Worm (Caenorhabditis elegans) whole organism, young adult: ENCODE measurements around the gene F58A6.2.
"Not testable (repeated sequence)": the region's sequence is repeated elsewhere in the genome, so short reads cannot be mapped to it uniquely, and the experiment has no call there.

Source experiments
- B0035.1 ChIP-seq: sonication (generic microtip); optimal IDR thresholded peaks from 2 replicates; lab custom pipeline; 2016; ENCODE audit warnings: missing genetic modification characterization, mild to moderate bottlenecking, missing compliant biosample characterization, missing genotype, missing genetic modification reagents
- B0261.1 ChIP-seq: sonication (generic microtip); optimal IDR thresholded peaks from 2 replicates; lab custom pipeline; 2016; ENCODE audit warnings: mild to moderate bottlenecking, missing genetic modification characterization, moderate library complexity, missing compliant biosample characterization
- F22D6.2 ChIP-seq: sonication (generic microtip); optimal IDR thresholded peaks from 2 replicates; lab custom pipeline; 2016; ENCODE audit warnings: mild to moderate bottlenecking, missing genetic modification characterization, missing compliant biosample characterization
- F39B2.1 ChIP-seq: fragments of 200-800 bp; sonication (Bioruptor generic); IDR thresholded peaks from 2 replicates; pipeline ENCODE4 v1.3.6; 2022; ENCODE audit warnings: missing genetic modification reagents, missing genetic modification characterization, missing compliant biosample characterization
- F49E8.2 ChIP-seq: sonication (generic microtip); optimal IDR thresholded peaks from 3 replicates; lab custom pipeline; 2017; ENCODE audit warnings: missing genetic modification characterization, mild to moderate bottlenecking, missing compliant biosample characterization, antibody characterized with exemption, moderate library complexity; ENCODE audit not compliant: insufficient read depth
- F52B5.7 ChIP-seq: sonication (generic microtip); optimal IDR thresholded peaks from 2 replicates; lab custom pipeline; 2016; ENCODE audit warnings: mild to moderate bottlenecking, missing genetic modification characterization, missing compliant biosample characterization
- K11D2.4 ChIP-seq: fragments of 200-800 bp; sonication (Bioruptor generic); IDR thresholded peaks from 2 replicates; pipeline ENCODE4 v1.3.6; 2022; ENCODE audit warnings: missing genetic modification reagents, missing genetic modification characterization, missing compliant biosample characterization
- T26A5.8 ChIP-seq: sonication (generic microtip); optimal IDR thresholded peaks from 2 replicates; lab custom pipeline; 2016; ENCODE audit warnings: missing genetic modification characterization, missing compliant biosample characterization
- Y79H2A.3 ChIP-seq: fragments of 200-800 bp; sonication (Bioruptor generic); conservative IDR thresholded peaks from 2 replicates; pipeline ENCODE4 v1.3.6; 2022; ENCODE audit warnings: missing genetic modification reagents, missing genetic modification characterization, missing compliant biosample characterization
- ZK185.1 ChIP-seq: sonication (generic microtip); optimal IDR thresholded peaks from 2 replicates; lab custom pipeline; 2016; ENCODE audit warnings: mild to moderate bottlenecking, missing genetic modification characterization, missing compliant biosample characterization; ENCODE audit not compliant: poor library complexity, severe bottlenecking
- ama-1 ChIP-seq, 3 experiments: fragments of 150-350 bp in 1 of 3; sonication (generic microtip) in 2 of 3; optimal IDR thresholded peaks; 2 replicates each; lab custom pipeline; 2014 to 2018; ENCODE audit warnings: missing biosample characterization in 2 of 3, missing genetic modification characterization in 2 of 3, missing genetic modification reagents in 2 of 3
- aptf-2 ChIP-seq: fragments of 200-800 bp; sonication (Bioruptor generic); conservative IDR thresholded peaks from 2 replicates; pipeline ENCODE4 v1.3.6; 2022; ENCODE audit warnings: missing genetic modification reagents, missing genetic modification characterization, missing compliant biosample characterization
- atf-7 ChIP-seq: sonication (generic microtip); optimal IDR thresholded peaks from 2 replicates; lab custom pipeline; 2017; ENCODE audit warnings: mild to moderate bottlenecking, missing genetic modification characterization, missing compliant biosample characterization
- attf-6 ChIP-seq: fragments of 200-800 bp; sonication (Bioruptor generic); IDR thresholded peaks from 2 replicates; pipeline ENCODE4 v1.3.6; 2022; ENCODE audit warnings: missing genetic modification reagents, missing genetic modification characterization, missing compliant biosample characterization
- ccch-3 ChIP-seq: fragments of 200-800 bp; sonication (Bioruptor generic); optimal IDR thresholded peaks from 2 replicates; lab custom pipeline; 2018; ENCODE audit warnings: mild to moderate bottlenecking, missing genetic modification characterization, missing compliant biosample characterization
- ceh-58 ChIP-seq: fragments of 200-800 bp; sonication (Bioruptor generic); IDR thresholded peaks from 2 replicates; pipeline ENCODE4 v1.3.6; 2022; ENCODE audit warnings: missing genetic modification characterization, missing compliant biosample characterization
- ceh-79 ChIP-seq: sonication (generic microtip); optimal IDR thresholded peaks from 2 replicates; lab custom pipeline; 2017; ENCODE audit warnings: mild to moderate bottlenecking, missing genetic modification characterization, missing compliant biosample characterization
- die-1 ChIP-seq: sonication (generic microtip); optimal IDR thresholded peaks from 2 replicates; lab custom pipeline; 2016; ENCODE audit warnings: missing genotype, mild to moderate bottlenecking, missing genetic modification characterization, missing compliant biosample characterization
- dpff-1 ChIP-seq: sonication (generic microtip); optimal IDR thresholded peaks from 2 replicates; lab custom pipeline; 2017; ENCODE audit warnings: mild to moderate bottlenecking, missing genetic modification characterization, missing compliant biosample characterization
- hlh-26 ChIP-seq: fragments of 200-800 bp; sonication (Bioruptor generic); conservative IDR thresholded peaks from 2 replicates; pipeline ENCODE4 v1.3.6; 2022; ENCODE audit warnings: missing genetic modification reagents, missing genetic modification characterization, missing compliant biosample characterization
- hmg-1.2 ChIP-seq: fragments of 200-800 bp; sonication (Bioruptor generic); IDR thresholded peaks from 2 replicates; pipeline ENCODE4 v1.3.6; 2022; ENCODE audit warnings: missing genetic modification reagents, missing genetic modification characterization, missing compliant biosample characterization
- hrde-1 ChIP-seq: sonication (generic microtip); optimal IDR thresholded peaks from 2 replicates; lab custom pipeline; 2016; ENCODE audit warnings: missing genetic modification characterization, mild to moderate bottlenecking, missing compliant biosample characterization, moderate library complexity, missing genotype, missing genetic modification reagents, borderline replicate concordance
- lin-35 ChIP-seq, 3 experiments: fragments of 150-350 bp in 2 of 3; sonication (generic microtip) in 1 of 3; optimal IDR thresholded peaks; 2 replicates each; lab custom pipeline; 2014 to 2018; ENCODE audit warnings: missing biosample characterization in 3 of 3, missing genetic modification characterization in 3 of 3, missing genetic modification reagents in 3 of 3
- lin-40 ChIP-seq: sonication (generic microtip); optimal IDR thresholded peaks from 2 replicates; lab custom pipeline; 2016; ENCODE audit warnings: missing genetic modification characterization, mild to moderate bottlenecking, missing compliant biosample characterization, missing genotype, missing genetic modification reagents
- lir-1 ChIP-seq: fragments of 200-800 bp; sonication (Bioruptor generic); conservative IDR thresholded peaks from 2 replicates; pipeline ENCODE4 v1.3.6; 2022; ENCODE audit warnings: missing genetic modification reagents, missing genetic modification characterization, missing compliant biosample characterization
- madf-8 ChIP-seq: fragments of 200-800 bp; sonication (Bioruptor generic); conservative IDR thresholded peaks from 2 replicates; pipeline ENCODE4 v1.3.6; 2022; ENCODE audit warnings: missing genetic modification reagents, missing genetic modification characterization, missing compliant biosample characterization
- mxl-1 ChIP-seq: sonication (generic microtip); optimal IDR thresholded peaks from 2 replicates; lab custom pipeline; 2016; ENCODE audit warnings: missing genetic modification characterization, missing compliant biosample characterization
- nhr-179 ChIP-seq: sonication (generic microtip); optimal IDR thresholded peaks from 2 replicates; lab custom pipeline; 2016; ENCODE audit warnings: mild to moderate bottlenecking, missing genetic modification characterization, missing compliant biosample characterization
- nhr-90 ChIP-seq: sonication (generic microtip); optimal IDR thresholded peaks from 2 replicates; lab custom pipeline; 2016; ENCODE audit warnings: missing genotype, mild to moderate bottlenecking, missing genetic modification characterization, missing compliant biosample characterization
- repo-1 ChIP-seq: sonication (generic microtip); optimal IDR thresholded peaks from 2 replicates; lab custom pipeline; 2017; ENCODE audit warnings: mild to moderate bottlenecking, missing genetic modification characterization, missing compliant biosample characterization
- rpc-1 ChIP-seq, 2 experiments: fragments of 150-350 bp in 1 of 2; sonication (generic microtip) in 1 of 2; optimal IDR thresholded peaks; 2 replicates each; lab custom pipeline; 2014 to 2018; ENCODE audit warnings: missing biosample characterization in 1 of 2, missing genetic modification characterization in 1 of 2, missing genetic modification reagents in 1 of 2, missing genotype in 1 of 2
- snpc-1.3 ChIP-seq: sonication (generic microtip); optimal IDR thresholded peaks from 2 replicates; lab custom pipeline; 2017; ENCODE audit warnings: missing genetic modification characterization, mild to moderate bottlenecking, missing compliant biosample characterization, antibody characterized with exemption, moderate library complexity, missing genotype, missing genetic modification reagents; ENCODE audit not compliant: insufficient read depth
- somi-1 ChIP-seq: fragments of 200-800 bp; sonication (Bioruptor generic); optimal IDR thresholded peaks from 2 replicates; lab custom pipeline; 2018; ENCODE audit warnings: mild to moderate bottlenecking, missing genetic modification characterization, missing compliant biosample characterization
- sptf-2 ChIP-seq: fragments of 200-800 bp; sonication (Bioruptor generic); optimal IDR thresholded peaks from 2 replicates; lab custom pipeline; 2018; ENCODE audit warnings: mild to moderate bottlenecking, missing genetic modification characterization, missing compliant biosample characterization
- unc-130 ChIP-seq: sonication (generic microtip); optimal IDR thresholded peaks from 2 replicates; lab custom pipeline; 2016; ENCODE audit warnings: missing genetic modification reagents, missing genetic modification characterization, missing compliant biosample characterization
- unc-62 ChIP-seq: fragments of 150-350 bp; optimal IDR thresholded peaks from 2 replicates; lab custom pipeline; 2014; ENCODE audit warnings: missing biosample characterization, missing genetic modification reagents, missing genetic modification characterization
- ztf-22 ChIP-seq: fragments of 200-800 bp; sonication (Bioruptor generic); optimal IDR thresholded peaks from 2 replicates; lab custom pipeline; 2018; ENCODE audit warnings: mild to moderate bottlenecking, missing genetic modification characterization, moderate library complexity, missing compliant biosample characterization
- ztf-26 ChIP-seq: sonication (generic microtip); optimal IDR thresholded peaks from 2 replicates; lab custom pipeline; 2017; ENCODE audit warnings: missing genetic modification characterization, missing compliant biosample characterization
- ztf-6 ChIP-seq: fragments of 200-800 bp; sonication (Bioruptor generic); IDR thresholded peaks from 2 replicates; pipeline ENCODE4 v1.3.6; 2022; ENCODE audit warnings: missing genetic modification reagents, missing genetic modification characterization, missing compliant biosample characterization

Gene F58A6.2

DNA sequence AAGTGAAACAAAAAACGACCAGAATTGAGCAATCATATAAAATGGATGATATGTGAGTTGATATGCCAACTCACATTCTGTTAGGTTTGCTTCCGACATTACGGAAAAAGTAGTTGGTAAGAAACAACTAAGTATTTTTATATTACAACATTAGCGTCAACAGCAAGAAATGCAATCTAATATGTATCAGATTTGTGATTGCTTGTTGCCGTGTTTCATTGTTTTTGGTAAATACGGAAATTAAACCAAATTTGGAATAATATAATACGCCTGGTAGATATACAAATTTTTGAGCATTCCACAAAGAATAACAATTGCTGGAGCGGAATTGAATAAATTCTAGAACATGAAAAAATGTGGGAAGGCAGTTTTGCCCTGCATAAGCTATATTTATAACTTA, 18.0 kb downstream of the F58A6.2 start, which contains the start of gene srb-12:
srb-12 (minus strand) TSS at position 101 of the 400 bp plus-strand sequence.
- no peak for TF ChIP-seq dpff-1 (tag; lab: Kevin White, UChicago)
- TF ChIP-seq aptf-2 (GFP tag; lab: Robert Waterston, UW), result no peak
- TF ChIP-seq madf-8 (GFP tag; lab: Robert Waterston, UW), result no peak
- no peak for TF ChIP-seq ztf-26 (tag; lab: Kevin White, UChicago)
- TF ChIP-seq attf-6 (GFP tag; lab: Robert Waterston, UW), result no peak
- no peak for TF ChIP-seq snpc-1.3
- TF ChIP-seq repo-1 (tag; lab: Kevin White, UChicago), result no peak
- TF ChIP-seq die-1 (tag; lab: Kevin White, UChicago), result no peak

ce11 chrII:5156983-5157382, 20.5 kb downstream of the F58A6.2 start, which contains the start of gene msp-45:
TSS of gene msp-45 (minus strand) at chrII:5157083.
- no peak for TF ChIP-seq mxl-1 (tag; lab: Kevin White, UChicago)
- no peak for TF ChIP-seq T26A5.8
- no peak for TF ChIP-seq B0035.1
- no peak for TF ChIP-seq K11D2.4
- no peak for TF ChIP-seq ztf-6
- TF ChIP-seq lin-40 (tag; lab: Kevin White, UChicago), result no peak
- TF ChIP-seq ztf-22 (GFP tag; lab: Kevin White, UChicago), result no peak
- no peak for TF ChIP-seq ama-1 (optimal IDR thresholded peaks at IDR 0.05; lab: Kevin White, UChicago)
- no peak for TF ChIP-seq ama-1 (GFP tag; optimal IDR thresholded peaks at IDR 0.05; lab: Kevin White, UChicago)
- no peak for TF ChIP-seq F49E8.2 (tag; lab: Kevin White, UChicago)
- no peak for TF ChIP-seq rpc-1 (optimal IDR thresholded peaks at IDR 0.05; lab: Kevin White, UChicago)
- TF ChIP-seq rpc-1 (tag; optimal IDR thresholded peaks at IDR 0.05; lab: Kevin White, UChicago), result no peak
- TF ChIP-seq attf-6 (GFP tag; lab: Robert Waterston, UW), result no peak
- TF ChIP-seq sptf-2 (GFP tag; lab: Kevin White, UChicago), result no peak

- TF ChIP-seq F52B5.7 (tag; lab: Kevin White, UChicago) (no peak), ccch-3 (no peak), hrde-1 (tag; lab: Kevin White, UChicago) (no peak), lir-1 (GFP tag; lab: Robert Waterston, UW) (no peak)
These were observed 21.0 kb downstream of the F58A6.2 start, which contains the start of gene srb-13 for ce11 chrII:5157525-5157924. TSS of gene srb-13 (minus strand) at chrII:5157625.

ce11 chrII:5158774-5159173, 22.3 kb downstream of the F58A6.2 start, which contains the start of gene F58A6.9:
TSS of gene F58A6.9 (minus strand) at chrII:5158874.
- TF ChIP-seq ceh-58; madf-8 (GFP tag; lab: Robert Waterston, UW); hlh-26 (GFP tag; lab: Robert Waterston, UW): not testable (repeated sequence)

ce11 chrII:5161102-5161501, 24.6 kb downstream of the F58A6.2 start, which contains the start of gene C27D6.11:
TSS of gene C27D6.11 (minus strand) at chrII:5161202.
- TF ChIP-seq atf-7 (no peak), lin-35 (GFP tag; optimal IDR thresholded peaks at IDR 0.05; lab: Kevin White, UChicago) (no peak), ztf-26 (tag; lab: Kevin White, UChicago) (no peak), ceh-79 (no peak), nhr-90 (tag; lab: Kevin White, UChicago) (no peak)

ce11 chrII:5163283-5163682, 26.8 kb downstream of the F58A6.2 start, which contains the start of gene srb-5:
TSS of gene srb-5 (minus strand) at chrII:5163383.
- TF ChIP-seq unc-130 (GFP tag; lab: Kevin White, UChicago) (no peak), hrde-1 (tag; lab: Kevin White, UChicago) (no peak), Y79H2A.3 (GFP tag; lab: Robert Waterston, UW) (no peak), F22D6.2 (no peak), hmg-1.2 (GFP tag; lab: Robert Waterston, UW) (no peak), unc-62 (GFP tag; lab: Kevin White, UChicago) (no peak), nhr-179 (no peak), B0261.1 (tag; lab: Kevin White, UChicago) (no peak), lin-35 (GFP tag; optimal IDR thresholded peaks at IDR 0.05; lab: Kevin White, UChicago) (no peak), F39B2.1 (no peak), ZK185.1 (no peak), repo-1 (tag; lab: Kevin White, UChicago) (no peak), somi-1 (GFP tag; lab: Kevin White, UChicago) (no peak), sptf-2 (GFP tag; lab: Kevin White, UChicago) (no peak)
